Worm (Caenorhabditis elegans): ENCODE data around the gene ugt-1.

ugt-1 gene

DNA sequence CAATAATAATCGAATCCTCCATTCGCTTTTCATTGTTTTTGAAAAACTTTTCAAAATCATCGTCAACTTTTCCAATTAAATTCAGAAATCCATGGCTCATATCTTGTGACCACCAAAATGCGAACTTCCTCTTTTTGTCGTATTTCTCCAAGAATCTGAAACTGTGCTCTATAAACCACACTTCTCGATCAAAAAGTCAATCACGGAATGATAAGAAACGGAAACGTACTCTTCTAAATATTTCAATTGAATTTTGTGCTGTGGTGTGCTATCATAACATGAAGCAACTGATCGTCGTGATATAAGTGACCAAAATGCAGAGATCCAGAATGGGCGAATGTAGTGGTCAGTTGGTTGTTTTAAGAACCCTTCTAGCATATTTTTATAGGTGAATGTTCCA is 9.2 kb downstream of the ugt-1 start:
- no peak for TF ChIP-seq sea-1 (GFP tag; conservative IDR thresholded peaks at IDR 0.05)
- TF ChIP-seq hmg-4 (GFP tag; optimal IDR thresholded peaks at IDR 0.05): no peak
- no peak for TF ChIP-seq ama-1 (optimal IDR thresholded peaks at IDR 0.05)
- no peak for TF ChIP-seq aly-1 (tag; optimal IDR thresholded peaks at IDR 0.05)

DNA sequence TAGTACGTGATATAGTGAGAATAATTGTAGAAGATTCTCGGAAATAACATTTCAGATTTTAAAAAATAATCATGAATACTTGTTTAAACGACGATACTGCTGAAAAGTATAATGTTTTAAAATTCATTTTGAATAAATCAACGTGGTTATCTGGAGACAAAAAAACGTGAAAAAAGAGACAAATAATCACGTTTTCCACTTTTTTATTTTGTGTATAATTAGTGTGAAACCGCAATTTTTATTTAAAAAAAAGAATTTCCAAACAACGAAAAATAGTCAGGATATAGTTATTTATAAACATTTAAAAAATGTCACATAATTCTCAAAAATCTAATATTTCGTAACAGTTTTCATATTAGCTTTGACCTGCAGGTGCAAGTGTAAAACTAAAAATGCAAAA is 10.8 kb downstream of the ugt-1 start, which contains the start of gene F15H10.7:
Gene F15H10.7 (minus strand): TSS at position 101 of the 400 bp plus-strand sequence.
- no peak for TF ChIP-seq ets-7 (tag; optimal IDR thresholded peaks at IDR 0.05)

ce11 chrV:10410030-10410713 is 14.7 kb downstream of the ugt-1 start, which contains the start of gene F15H10.12:
F15H10.12 (minus strand) TSS chrV:10410080.
- no peak for TF ChIP-seq aly-1 (tag; optimal IDR thresholded peaks at IDR 0.05)

DNA sequence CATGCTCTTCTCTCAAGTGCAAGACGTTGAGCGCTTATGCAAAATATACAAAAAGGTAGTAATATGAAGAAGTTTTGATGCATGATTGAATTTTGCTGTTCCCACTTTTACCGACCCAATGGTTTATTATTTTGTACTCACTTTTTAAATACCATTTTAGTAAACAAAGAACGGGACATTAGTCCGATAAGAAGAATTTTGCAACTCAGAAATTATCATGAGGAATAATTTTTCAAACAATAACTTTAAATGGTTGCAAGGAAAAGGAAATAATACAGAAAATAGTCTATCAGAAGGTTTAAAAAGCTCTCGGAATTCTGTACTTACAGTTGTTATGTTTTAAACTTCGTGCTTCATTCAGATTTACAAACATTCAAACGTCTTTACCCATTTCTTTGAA is 19.1 kb downstream of the ugt-1 start, which contains the start of gene F15H10.9:
Gene F15H10.9 (minus strand): TSS at position 101 of the 400 bp plus-strand sequence.
- TF ChIP-seq tbx-11 (GFP tag; IDR thresholded peaks at IDR 0.05): no peak
- no peak for TF ChIP-seq pes-1 (GFP tag; IDR thresholded peaks at IDR 0.05)
- no peak for TF ChIP-seq hmg-4 (GFP tag; optimal IDR thresholded peaks at IDR 0.05)
- no peak for TF ChIP-seq scrt-1 (GFP tag; IDR thresholded peaks at IDR 0.05)
- TF ChIP-seq tra-4 (tag; optimal IDR thresholded peaks at IDR 0.05): no peak
- no peak for TF ChIP-seq tbx-37 (GFP tag; conservative IDR thresholded peaks at IDR 0.05)
- no peak for TF ChIP-seq ama-1 (optimal IDR thresholded peaks at IDR 0.05)

DNA sequence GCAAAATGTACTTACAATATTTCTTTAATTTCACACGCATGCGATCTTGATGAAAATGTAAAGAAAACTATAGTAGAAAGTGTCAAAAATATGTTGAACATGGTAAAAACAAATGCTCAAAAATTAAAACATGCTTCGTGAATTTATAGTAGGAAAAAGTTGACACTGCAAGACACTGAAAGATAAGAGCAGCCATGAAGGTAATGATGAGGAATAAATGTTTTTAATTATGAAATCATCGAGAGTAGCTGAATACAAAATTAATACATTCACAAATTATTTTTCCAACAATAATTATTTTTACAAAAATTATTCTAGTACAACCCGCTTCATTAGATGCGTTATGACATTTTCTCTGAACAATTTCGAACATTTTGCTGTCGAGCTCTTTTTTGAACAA is 21.5 kb downstream of the ugt-1 start, which contains the start of gene F15H10.10:
Gene F15H10.10 (minus strand): TSS at position 101 of the 400 bp plus-strand sequence.
- TF ChIP-seq hmbx-1 (tag; optimal IDR thresholded peaks at IDR 0.05): no peak
- no peak for TF ChIP-seq tbx-11 (GFP tag; IDR thresholded peaks at IDR 0.05)
- TF ChIP-seq ceh-13 (GFP tag; optimal IDR thresholded peaks at IDR 0.05): no peak

DNA sequence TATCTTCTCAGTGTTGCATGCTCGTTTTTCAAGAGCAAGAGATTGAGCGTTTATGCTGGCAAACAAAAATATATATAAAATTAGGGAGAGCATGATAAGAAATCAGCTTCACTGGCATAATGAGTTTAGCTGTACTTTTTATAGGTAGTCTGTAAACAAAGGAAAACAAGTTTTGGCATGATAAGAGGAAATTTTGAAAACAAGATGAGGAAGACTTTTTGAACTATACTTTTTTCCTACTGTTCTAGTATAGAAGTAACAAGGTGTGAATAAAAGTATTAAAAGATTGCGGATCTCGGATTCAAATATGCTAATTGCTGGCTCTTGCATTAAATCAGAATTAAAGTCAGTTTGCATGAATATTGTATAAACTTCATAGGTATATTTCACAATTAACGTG is 23.5 kb downstream of the ugt-1 start, which contains the start of gene F15H10.5:
Gene F15H10.5 (minus strand): TSS at position 101 of the 400 bp plus-strand sequence.
- TF ChIP-seq tbx-11 (GFP tag; IDR thresholded peaks at IDR 0.05) (no peak), F13C5.2 (tag; optimal IDR thresholded peaks at IDR 0.05) (no peak), scrt-1 (GFP tag; IDR thresholded peaks at IDR 0.05) (no peak), pes-1 (GFP tag; IDR thresholded peaks at IDR 0.05) (no peak), ceh-13 (GFP tag; optimal IDR thresholded peaks at IDR 0.05) (no peak), tra-4 (tag; optimal IDR thresholded peaks at IDR 0.05) (no peak), B0310.2 (tag; optimal IDR thresholded peaks at IDR 0.05) (no peak), flt-1 (GFP tag; IDR thresholded peaks at IDR 0.05) (no peak), sea-1 (GFP tag; conservative IDR thresholded peaks at IDR 0.05) (no peak), tbx-37 (GFP tag; conservative IDR thresholded peaks at IDR 0.05) (no peak), ets-7 (tag; optimal IDR thresholded peaks at IDR 0.05) (no peak), hmg-4 (GFP tag; optimal IDR thresholded peaks at IDR 0.05) (no peak), hmbx-1 (tag; optimal IDR thresholded peaks at IDR 0.05) (no peak), aly-1 (tag; optimal IDR thresholded peaks at IDR 0.05) (no peak), ceh-36 (tag; optimal IDR thresholded peaks at IDR 0.05) (no peak)

- TF ChIP-seq ama-1 (optimal IDR thresholded peaks at IDR 0.05): no peak
- TF ChIP-seq hmg-4 (GFP tag; optimal IDR thresholded peaks at IDR 0.05): no peak
These were observed 26.3 kb downstream of the ugt-1 start, which contains the start of gene col-13 for ce11 chrV:10421802-10422201. col-13 (minus strand) TSS chrV:10421902.

DNA sequence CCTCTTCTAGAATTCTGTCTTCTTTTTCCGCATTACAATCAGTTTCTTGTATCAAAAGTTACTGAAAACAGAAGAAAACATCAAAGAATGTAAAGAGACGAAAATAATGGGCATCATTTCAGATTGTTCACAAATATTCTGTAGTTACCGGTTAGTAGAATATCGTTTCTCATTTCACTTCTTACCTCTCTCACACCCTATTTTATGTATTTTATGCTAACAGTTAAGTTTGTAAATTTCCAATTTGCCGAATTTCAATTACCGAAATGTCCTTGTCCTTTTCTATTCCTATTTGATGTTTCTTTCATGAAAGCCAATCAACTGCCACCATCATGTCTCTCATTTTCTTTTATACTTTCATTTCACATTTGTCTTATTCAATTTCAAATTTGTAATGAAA is 28.0 kb downstream of the ugt-1 start:
- TF ChIP-seq hmbx-1 (tag; optimal IDR thresholded peaks at IDR 0.05) (no peak), F13C5.2 (tag; optimal IDR thresholded peaks at IDR 0.05) (no peak), aly-1 (tag; optimal IDR thresholded peaks at IDR 0.05) (no peak), B0310.2 (tag; optimal IDR thresholded peaks at IDR 0.05) (no peak), flt-1 (GFP tag; IDR thresholded peaks at IDR 0.05) (no peak), sea-1 (GFP tag; conservative IDR thresholded peaks at IDR 0.05) (no peak), hmg-4 (GFP tag; optimal IDR thresholded peaks at IDR 0.05) (no peak), tbx-11 (GFP tag; IDR thresholded peaks at IDR 0.05) (no peak), scrt-1 (GFP tag; IDR thresholded peaks at IDR 0.05) (no peak), ceh-36 (tag; optimal IDR thresholded peaks at IDR 0.05) (no peak), tra-4 (tag; optimal IDR thresholded peaks at IDR 0.05) (no peak)

DNA sequence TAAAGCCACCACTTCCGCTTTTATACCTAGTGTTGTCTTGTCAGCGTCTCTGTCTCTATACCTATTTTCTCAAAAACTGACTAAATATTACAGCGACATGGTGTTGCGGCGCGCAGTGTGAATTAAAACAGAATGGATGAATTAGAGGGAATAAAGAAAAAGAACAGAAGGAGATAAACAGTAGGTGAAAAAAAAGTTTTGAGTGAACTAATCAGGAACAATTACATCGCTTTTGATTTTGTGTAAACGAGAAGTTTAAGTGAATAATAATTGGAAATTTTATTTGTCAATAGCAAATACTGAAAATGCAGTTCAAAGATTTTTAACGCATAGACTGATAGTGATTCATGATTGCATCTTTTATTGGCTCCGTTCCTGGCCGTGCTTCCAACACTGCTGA is 29.6 kb downstream of the ugt-1 start, which contains the start of gene col-12:
Gene col-12 (minus strand): TSS at position 101 of the 400 bp plus-strand sequence.
- no peak for TF ChIP-seq pes-1 (GFP tag; IDR thresholded peaks at IDR 0.05)
- TF ChIP-seq sea-1 (GFP tag; conservative IDR thresholded peaks at IDR 0.05): no peak
- no peak for TF ChIP-seq ama-1 (optimal IDR thresholded peaks at IDR 0.05)
- no peak for TF ChIP-seq hnd-1 (tag; optimal IDR thresholded peaks at IDR 0.05)
- TF ChIP-seq flt-1 (GFP tag; IDR thresholded peaks at IDR 0.05): no peak
- TF ChIP-seq ets-7 (tag; optimal IDR thresholded peaks at IDR 0.05): no peak
- TF ChIP-seq ceh-13 (GFP tag; optimal IDR thresholded peaks at IDR 0.05): no peak
- no peak for TF ChIP-seq hmg-4 (GFP tag; optimal IDR thresholded peaks at IDR 0.05)
- no peak for TF ChIP-seq hmbx-1 (tag; optimal IDR thresholded peaks at IDR 0.05)
- TF ChIP-seq B0310.2 (tag; optimal IDR thresholded peaks at IDR 0.05): no peak
- no peak for TF ChIP-seq scrt-1 (GFP tag; IDR thresholded peaks at IDR 0.05)
- TF ChIP-seq F13C5.2 (tag; optimal IDR thresholded peaks at IDR 0.05): no peak
